Fruit fly (Drosophila melanogaster) whole organism, embryonic: ENCODE data around the gene CG9483.

Source experiments
- Aef1 ChIP-seq: fragments of 200-800 bp; sonication (Bioruptor generic); IDR thresholded peaks from 3 replicates; pipeline ENCODE4 v1.3.6; 2022; ENCODE audit warnings: missing biosample characterization, missing genetic modification characterization
- CG10274 ChIP-seq: fragments of 200-800 bp; sonication (Bioruptor generic); optimal IDR thresholded peaks from 3 replicates; lab custom pipeline; 2017; ENCODE audit warnings: missing biosample characterization, mild to moderate bottlenecking, missing genetic modification characterization
- CG10979 ChIP-seq: fragments of 200-800 bp; sonication (Bioruptor generic); optimal IDR thresholded peaks from 2 replicates; lab custom pipeline; 2018; ENCODE audit warnings: missing biosample characterization, mild to moderate bottlenecking, missing genetic modification characterization, moderate library complexity
- CG11247 ChIP-seq: fragments of 200-800 bp; sonication (Bioruptor generic); IDR thresholded peaks from 2 replicates; pipeline ENCODE4 v1.3.6; 2022; ENCODE audit warnings: missing biosample characterization, missing genetic modification characterization
- CG12659 ChIP-seq: fragments of 200-800 bp; sonication (Bioruptor generic); optimal IDR thresholded peaks from 3 replicates; lab custom pipeline; 2017; ENCODE audit warnings: mild to moderate bottlenecking, missing biosample characterization, missing genetic modification reagents, missing genetic modification characterization
- CG13775 ChIP-seq: fragments of 200-800 bp; sonication (Bioruptor generic); optimal IDR thresholded peaks from 3 replicates; lab custom pipeline; 2017; ENCODE audit warnings: missing biosample characterization, mild to moderate bottlenecking, missing genetic modification characterization
- CG15514 ChIP-seq: fragments of 200-800 bp; sonication (Bioruptor generic); optimal IDR thresholded peaks from 3 replicates; lab custom pipeline; 2017; ENCODE audit warnings: missing biosample characterization, missing genetic modification characterization, mild to moderate bottlenecking, moderate library complexity, missing genetic modification reagents
- CG16863 ChIP-seq: fragments of 200-800 bp; sonication (Bioruptor generic); optimal IDR thresholded peaks from 3 replicates; lab custom pipeline; 2016; ENCODE audit warnings: missing biosample characterization, missing genetic modification characterization
- CG17359 ChIP-seq: fragments of 200-800 bp; sonication (Bioruptor generic); optimal IDR thresholded peaks from 3 replicates; lab custom pipeline; 2018; ENCODE audit warnings: missing biosample characterization, mild to moderate bottlenecking, missing genetic modification characterization, moderate library complexity
- CG3163 ChIP-seq: fragments of 200-800 bp; sonication (Bioruptor generic); optimal IDR thresholded peaks from 3 replicates; lab custom pipeline; 2016; ENCODE audit warnings: missing biosample characterization, missing genetic modification characterization
- CG34224 ChIP-seq: fragments of 200-800 bp; sonication (Bioruptor generic); IDR thresholded peaks from 3 replicates; pipeline ENCODE4 v1.3.6; 2022; ENCODE audit warnings: missing biosample characterization, missing genetic modification characterization; ENCODE audit not compliant: partially characterized antibody
- CG4617 ChIP-seq: fragments of 200-800 bp; sonication (Bioruptor generic); optimal IDR thresholded peaks from 3 replicates; lab custom pipeline; 2016; ENCODE audit warnings: missing biosample characterization, missing genetic modification characterization, borderline replicate concordance
- CG6254 ChIP-seq: fragments of 200-800 bp; sonication (Bioruptor generic); optimal IDR thresholded peaks from 3 replicates; lab custom pipeline; 2017; ENCODE audit warnings: mild to moderate bottlenecking, missing biosample characterization, missing genetic modification reagents, missing genetic modification characterization
- CG6765 ChIP-seq: fragments of 200-800 bp; sonication (Bioruptor generic); optimal IDR thresholded peaks from 3 replicates; lab custom pipeline; 2017; ENCODE audit warnings: missing biosample characterization, mild to moderate bottlenecking, missing genetic modification characterization
- CG7839 ChIP-seq: fragments of 200-800 bp; sonication (Bioruptor generic); optimal IDR thresholded peaks from 3 replicates; lab custom pipeline; 2018; ENCODE audit warnings: missing biosample characterization, mild to moderate bottlenecking, missing genetic modification characterization, moderate library complexity
- CG9727 ChIP-seq: fragments of 200-800 bp; sonication (Bioruptor generic); optimal IDR thresholded peaks from 3 replicates; lab custom pipeline; 2017; ENCODE audit warnings: missing biosample characterization, mild to moderate bottlenecking, missing genetic modification characterization
- CG9876 ChIP-seq: fragments of 200-800 bp; sonication (Bioruptor generic); optimal IDR thresholded peaks from 2 replicates; lab custom pipeline; 2016; ENCODE audit warnings: missing biosample characterization, missing genetic modification characterization
- CTCF ChIP-seq: fragments of 200-800 bp; sonication (Bioruptor generic); optimal IDR thresholded peaks from 2 replicates; lab custom pipeline; 2017; ENCODE audit warnings: missing biosample characterization, mild to moderate bottlenecking, missing genetic modification characterization, moderate library complexity
- Dfd ChIP-seq, 2 experiments: fragments of >200 bp; optimal IDR thresholded peaks; 2 replicates each; lab custom pipeline; 2017; ENCODE audit warnings: missing biosample characterization in 2 of 2, missing genetic modification characterization in 2 of 2
- Doc2 ChIP-seq: fragments of 200-800 bp; sonication (Bioruptor generic); IDR thresholded peaks from 2 replicates; pipeline ENCODE4 v1.3.6; 2022; ENCODE audit warnings: missing biosample characterization, missing genetic modification characterization
- E2f1 ChIP-seq: fragments of 200-800 bp; sonication (Bioruptor generic); IDR thresholded peaks from 2 replicates; pipeline ENCODE4 v1.3.6; 2022; ENCODE audit warnings: missing biosample characterization, missing genetic modification characterization
- Eip74EF ChIP-seq, 2 experiments: fragments of 200-800 bp in 1 of 2; fragments of >200 bp in 1 of 2; sonication (Bioruptor generic) in 1 of 2; optimal IDR thresholded peaks; 2 replicates each; lab custom pipeline; 2017 to 2019; ENCODE audit warnings: missing biosample characterization in 2 of 2, missing genetic modification characterization in 2 of 2, mild to moderate bottlenecking in 1 of 2, moderate library complexity in 1 of 2
- Ets97D ChIP-seq: fragments of 200-800 bp; sonication (Bioruptor generic); optimal IDR thresholded peaks from 3 replicates; lab custom pipeline; 2016; ENCODE audit warnings: missing biosample characterization, missing genetic modification characterization
- Gsc ChIP-seq: fragments of 200-800 bp; sonication (Bioruptor generic); IDR thresholded peaks from 2 replicates; pipeline ENCODE4 v1.3.6; 2022; ENCODE audit warnings: missing biosample characterization, missing genetic modification characterization
- H2.0 ChIP-seq: fragments of 200-800 bp; sonication (Bioruptor generic); IDR thresholded peaks from 2 replicates; pipeline ENCODE4 v1.3.6; 2022; ENCODE audit warnings: missing biosample characterization, missing genetic modification characterization
- MTF-1 ChIP-seq: fragments of 200-800 bp; sonication (Bioruptor generic); optimal IDR thresholded peaks from 2 replicates; lab custom pipeline; 2018; ENCODE audit warnings: missing biosample characterization, mild to moderate bottlenecking, missing genetic modification characterization, borderline replicate concordance
- Neu2 ChIP-seq: fragments of 200-800 bp; sonication (Bioruptor generic); optimal IDR thresholded peaks from 3 replicates; lab custom pipeline; 2016; ENCODE audit warnings: missing biosample characterization, missing genetic modification characterization, borderline replicate concordance
- Nf-YC ChIP-seq: fragments of 200-800 bp; optimal IDR thresholded peaks from 3 replicates; lab custom pipeline; 2019; ENCODE audit warnings: missing biosample characterization, mild to moderate bottlenecking, missing genetic modification characterization, moderate library complexity
- PHDP ChIP-seq: fragments of 200-800 bp; sonication (Bioruptor generic); optimal IDR thresholded peaks from 3 replicates; lab custom pipeline; 2018; ENCODE audit warnings: missing biosample characterization, mild to moderate bottlenecking, missing genetic modification characterization, moderate library complexity
- Xbp1 ChIP-seq: fragments of 200-800 bp; sonication (Bioruptor generic); optimal IDR thresholded peaks from 3 replicates; lab custom pipeline; 2016; ENCODE audit warnings: missing biosample characterization, mild to moderate bottlenecking, missing genetic modification characterization
- al ChIP-seq: fragments of 200-800 bp; sonication (Bioruptor generic); IDR thresholded peaks from 2 replicates; pipeline ENCODE4 v1.3.6; 2022; ENCODE audit warnings: missing biosample characterization, missing genetic modification characterization
- ato ChIP-seq: fragments of 200-800 bp; sonication (Bioruptor generic); IDR thresholded peaks from 2 replicates; pipeline ENCODE4 v1.3.6; 2022; ENCODE audit warnings: missing biosample characterization, missing genetic modification characterization; ENCODE audit not compliant: partially characterized antibody
- btn ChIP-seq: fragments of 200-800 bp; sonication (Bioruptor generic); optimal IDR thresholded peaks from 2 replicates; lab custom pipeline; 2016; ENCODE audit warnings: missing biosample characterization, missing genetic modification characterization
- cad ChIP-seq: fragments of >200 bp; optimal IDR thresholded peaks from 2 replicates; lab custom pipeline; 2017; ENCODE audit warnings: missing biosample characterization, missing genetic modification characterization
- cato ChIP-seq: fragments of 200-800 bp; sonication (Bioruptor generic); optimal IDR thresholded peaks from 2 replicates; lab custom pipeline; 2016; ENCODE audit warnings: missing biosample characterization, missing genetic modification characterization, borderline replicate concordance
- chn ChIP-seq: fragments of 200-800 bp; sonication (Bioruptor generic); optimal IDR thresholded peaks from 2 replicates; lab custom pipeline; 2016; ENCODE audit warnings: missing biosample characterization, missing genetic modification characterization
- esg ChIP-seq: fragments of 200-800 bp; sonication (Bioruptor generic); conservative IDR thresholded peaks from 2 replicates; pipeline ENCODE4 v1.3.6; 2022; ENCODE audit warnings: missing biosample characterization, missing genetic modification characterization
- ewg ChIP-seq: fragments of 200-800 bp; sonication (Bioruptor generic); optimal IDR thresholded peaks from 3 replicates; lab custom pipeline; 2017; ENCODE audit warnings: mild to moderate bottlenecking, missing biosample characterization, missing genetic modification reagents, missing genetic modification characterization
- knrl ChIP-seq: fragments of 200-800 bp; sonication (Bioruptor generic); IDR thresholded peaks from 3 replicates; pipeline ENCODE4 v1.3.6; 2022; ENCODE audit warnings: missing biosample characterization, missing genetic modification characterization; ENCODE audit not compliant: partially characterized antibody
- lab ChIP-seq: fragments of 200-800 bp; sonication (Bioruptor generic); optimal IDR thresholded peaks from 3 replicates; lab custom pipeline; 2017; ENCODE audit warnings: missing biosample characterization, missing genetic modification characterization, mild to moderate bottlenecking, moderate library complexity, missing genetic modification reagents
- lbe ChIP-seq: fragments of 200-800 bp; sonication (Bioruptor generic); optimal IDR thresholded peaks from 2 replicates; lab custom pipeline; 2016; ENCODE audit warnings: missing biosample characterization, mild to moderate bottlenecking, missing genetic modification characterization
- maf-S ChIP-seq: fragments of 200-800 bp; sonication (Bioruptor generic); optimal IDR thresholded peaks from 2 replicates; lab custom pipeline; 2016; ENCODE audit warnings: missing biosample characterization, missing genetic modification characterization
- pb ChIP-seq: fragments of 200-800 bp; sonication (Bioruptor generic); optimal IDR thresholded peaks from 3 replicates; lab custom pipeline; 2016; ENCODE audit warnings: missing biosample characterization, missing genetic modification characterization
- run ChIP-seq: fragments of 200-800 bp; sonication (Bioruptor generic); optimal IDR thresholded peaks from 3 replicates; lab custom pipeline; 2018; ENCODE audit warnings: missing biosample characterization, mild to moderate bottlenecking, missing genetic modification characterization
- sisA ChIP-seq: fragments of 200-800 bp; sonication (Bioruptor generic); IDR thresholded peaks from 2 replicates; pipeline ENCODE4 v1.3.6; 2022; ENCODE audit warnings: missing biosample characterization, missing genetic modification characterization
- tgo ChIP-seq: fragments of 200-800 bp; sonication (Bioruptor generic); IDR thresholded peaks from 3 replicates; pipeline ENCODE4 v1.3.6; 2022; ENCODE audit warnings: missing biosample characterization, missing genetic modification characterization
- unpg ChIP-seq: fragments of 200-800 bp; sonication (Bioruptor generic); optimal IDR thresholded peaks from 3 replicates; lab custom pipeline; 2018; ENCODE audit warnings: missing biosample characterization, mild to moderate bottlenecking, missing genetic modification characterization, moderate library complexity
- vnd ChIP-seq: fragments of 200-800 bp; sonication (Bioruptor generic); IDR thresholded peaks from 3 replicates; pipeline ENCODE4 v1.3.6; 2022; ENCODE audit warnings: missing biosample characterization, missing genetic modification characterization; ENCODE audit not compliant: partially characterized antibody
- zf30C ChIP-seq: fragments of 200-800 bp; sonication (Bioruptor generic); optimal IDR thresholded peaks from 3 replicates; lab custom pipeline; 2018; ENCODE audit warnings: missing biosample characterization, mild to moderate bottlenecking, missing genetic modification characterization

Gene CG9483

DNA sequence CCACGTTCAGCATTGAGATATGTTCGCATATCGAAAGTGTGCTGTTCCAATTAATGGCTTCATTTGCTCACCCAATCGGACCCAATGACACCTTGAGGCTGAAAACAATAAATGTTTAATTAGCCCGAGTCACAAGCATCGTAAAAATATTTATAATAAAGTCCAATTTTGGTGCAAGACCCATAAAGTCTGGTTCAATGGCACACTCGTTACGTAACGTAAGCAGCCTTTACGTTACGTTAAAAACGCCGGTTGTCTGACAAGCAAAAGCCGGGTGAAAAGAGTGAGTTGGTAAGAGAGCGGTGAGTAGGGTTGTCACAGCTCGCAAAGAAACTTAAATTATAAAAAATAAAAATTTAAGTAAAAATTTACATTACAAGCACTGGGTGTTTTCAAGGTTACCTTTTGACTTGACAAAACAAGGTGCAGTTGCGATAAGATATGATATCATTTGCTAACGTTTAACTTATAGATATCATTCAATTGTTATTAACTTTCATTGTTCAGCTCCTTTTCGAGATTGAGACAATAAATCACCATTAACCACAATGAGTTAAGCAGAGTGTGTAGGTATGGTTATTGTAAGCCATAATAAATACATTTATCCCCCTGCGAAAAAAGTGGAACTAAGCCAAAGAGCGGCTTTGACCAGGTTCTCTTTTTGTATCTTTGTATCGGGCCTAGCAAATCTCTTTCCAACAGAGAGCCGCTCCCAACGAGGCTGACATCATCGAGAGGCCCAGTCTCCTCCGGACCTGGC, 31.6 kb downstream of the CG9483 start (continued):
- TF ChIP-seq Xbp1 (GFP tag; lab: Kevin White, UChicago) (peak; percentile 25), CG9727 (GFP tag; lab: Kevin White, UChicago) (peak; percentile 29), CG12659 (GFP tag; lab: Kevin White, UChicago) (peak; percentile 53), H2.0 (GFP tag; lab: Robert Waterston, UW) (no peak), chn (GFP tag; lab: Kevin White, UChicago) (no peak), PHDP (peak; percentile 51), Neu2 (GFP tag; lab: Kevin White, UChicago) (no peak), CG4617 (no peak), E2f1 (no peak), Aef1 (no peak), tgo (GFP tag; lab: Robert Waterston, UW) (peak; percentile 32; the same call in 2 of the 3 replicates), Ets97D (GFP tag; lab: Kevin White, UChicago) (no peak), esg (peak; percentile 34), CG10274 (GFP tag; lab: Kevin White, UChicago) (no peak), btn (GFP tag; lab: Kevin White, UChicago) (no peak), Dfd (GFP tag; optimal IDR thresholded peaks at IDR 0.05; lab: Kevin White, UChicago) (no peak), CG34224 (GFP tag; lab: Robert Waterston, UW) (no peak), MTF-1 (GFP tag; lab: Kevin White, UChicago) (no peak), CG6765 (GFP tag; lab: Kevin White, UChicago) (no peak), maf-S (GFP tag; lab: Kevin White, UChicago) (no peak), vnd (GFP tag; lab: Robert Waterston, UW) (no peak), CTCF (GFP tag; lab: Kevin White, UChicago) (no peak), cato (peak; percentile 6), CG3163 (GFP tag; lab: Kevin White, UChicago) (peak; percentile 93), Eip74EF (GFP tag; optimal IDR thresholded peaks at IDR 0.05; lab: Kevin White, UChicago) (peak in 1 of 2 experiments; percentile 30), al (no peak), Nf-YC (tag; lab: Kevin White, UChicago) (peak; percentile 48), CG17359 (peak; percentile 49), knrl (GFP tag; lab: Robert Waterston, UW) (no peak), CG16863 (GFP tag; lab: Kevin White, UChicago) (no peak), CG6254 (GFP tag; lab: Kevin White, UChicago) (peak; percentile 27), lab (peak; percentile 64), CG9876 (GFP tag; lab: Kevin White, UChicago) (no peak), lbe (GFP tag; lab: Kevin White, UChicago) (peak; percentile 54), CG13775 (GFP tag; lab: Kevin White, UChicago) (peak; percentile 6), ato (GFP tag; lab: Robert Waterston, UW) (no peak), CG10979 (tag; lab: Kevin White, UChicago) (peak; percentile 60), cad (no peak), CG15514 (GFP tag; lab: Kevin White, UChicago) (peak; percentile 16), CG11247 (GFP tag; lab: Robert Waterston, UW) (no peak), pb (GFP tag; lab: Kevin White, UChicago) (no peak), Doc2 (GFP tag; lab: Robert Waterston, UW) (no peak), Gsc (GFP tag; lab: Robert Waterston, UW) (no peak), zf30C (no peak), unpg (peak; percentile 63), CG7839 (tag; lab: Kevin White, UChicago) (peak; percentile 70), ewg (GFP tag; lab: Kevin White, UChicago) (no peak), sisA (no peak), run (tag; lab: Kevin White, UChicago) (peak; percentile 43)
